Worm (Caenorhabditis elegans): ENCODE measurements around the gene F32D1.11.

F32D1.11 gene

DNA sequence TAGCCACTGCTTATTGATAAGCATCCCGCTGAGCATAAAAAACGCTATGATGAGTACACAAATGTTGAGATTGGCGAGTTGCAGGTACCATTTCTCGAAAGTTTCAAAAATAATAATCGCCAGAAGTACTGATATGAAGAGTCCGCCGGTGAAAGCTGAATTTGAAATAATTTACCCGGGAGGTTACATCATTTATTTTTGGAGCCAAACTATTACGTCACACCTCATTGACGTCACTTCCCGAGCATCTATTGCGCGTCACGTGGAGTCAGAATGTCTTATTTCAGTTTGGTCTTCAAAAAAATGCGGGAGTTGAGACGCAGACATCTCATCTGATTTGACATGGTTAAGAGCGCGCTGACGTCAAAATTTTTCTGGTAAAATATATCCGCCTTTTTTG lies 35.5 kb downstream of the F32D1.11 start:
- TF ChIP-seq mab-5 (tag; optimal IDR thresholded peaks at IDR 0.05) = no peak
- peak; percentile 95 for TF ChIP-seq zip-8 (tag; optimal IDR thresholded peaks at IDR 0.05)

DNA sequence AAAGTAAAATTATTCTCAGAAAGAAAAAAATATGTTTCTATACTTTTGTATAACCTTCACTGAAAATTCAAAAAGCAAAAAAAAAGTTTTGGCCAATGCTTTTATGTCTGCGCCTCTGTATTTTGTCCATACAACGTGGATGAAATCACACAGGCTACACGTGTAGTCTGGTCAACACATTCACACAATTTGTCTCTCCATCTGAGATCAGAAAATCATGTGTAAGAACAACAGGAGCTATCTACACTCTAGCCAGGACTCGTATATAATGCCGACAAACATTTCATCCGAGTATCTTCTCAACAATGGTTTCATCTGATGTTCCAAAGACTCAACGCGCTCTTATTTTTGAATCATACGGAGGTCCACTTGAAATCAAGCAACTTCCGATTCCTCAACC lies 39.5 kb downstream of the F32D1.11 start, which contains the start of gene D2063.1:
Gene D2063.1 (plus strand): TSS at position 281 of the 400 bp plus-strand sequence.
- TF ChIP-seq hlh-1 (tag; optimal IDR thresholded peaks at IDR 0.05) (peak; percentile 61), elt-3 (tag; optimal IDR thresholded peaks at IDR 0.05) (no peak)

DNA sequence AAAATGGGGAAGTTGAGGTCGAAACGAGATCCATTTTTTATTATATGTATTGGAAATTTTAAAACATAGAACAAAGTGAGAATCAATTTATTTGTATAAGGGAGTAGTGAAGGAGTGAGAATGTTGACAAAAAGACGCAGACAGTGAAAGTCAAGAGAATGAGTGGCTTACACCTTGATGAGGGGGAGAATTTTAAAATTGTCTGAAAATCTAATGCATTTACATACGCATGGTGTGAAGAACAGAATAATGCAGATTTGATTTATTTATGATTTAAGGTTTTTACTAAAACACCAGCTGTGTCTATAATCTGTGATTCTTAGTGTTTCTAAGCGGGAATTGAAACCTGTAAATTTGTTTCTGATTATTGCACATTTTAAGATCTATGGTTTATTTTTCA lies 40.9 kb downstream of the F32D1.11 start, which contains the start of gene nhr-125:
Gene nhr-125 (minus strand): TSS at position 101 of the 400 bp plus-strand sequence.
- TF ChIP-seq ceh-43 (GFP tag; optimal IDR thresholded peaks at IDR 0.05) (no peak), M03D4.4 (tag; optimal IDR thresholded peaks at IDR 0.05) (no peak), nhr-12 (tag; optimal IDR thresholded peaks at IDR 0.05) (no peak), lsy-2 (tag; optimal IDR thresholded peaks at IDR 0.05) (no peak), bed-3 (GFP tag; optimal IDR thresholded peaks at IDR 0.05) (no peak), ceh-39 (tag; optimal IDR thresholded peaks at IDR 0.05) (no peak), mab-5 (tag; optimal IDR thresholded peaks at IDR 0.05) (no peak), pha-4 (tag; optimal IDR thresholded peaks at IDR 0.05) (no peak), mls-2 (tag; optimal IDR thresholded peaks at IDR 0.05) (no peak), sptf-1 (tag; optimal IDR thresholded peaks at IDR 0.05) (no peak), ces-1 (GFP tag; optimal IDR thresholded peaks at IDR 0.05) (no peak), ztf-11 (tag; optimal IDR thresholded peaks at IDR 0.05) (no peak), elt-1 (tag; optimal IDR thresholded peaks at IDR 0.05; ENCODE audit: borderline replicate concordance, insufficient read depth) (no peak), lin-32 (GFP tag; optimal IDR thresholded peaks at IDR 0.05) (no peak), ham-2 (GFP tag; optimal IDR thresholded peaks at IDR 0.05) (no peak), cnd-1 (tag; optimal IDR thresholded peaks at IDR 0.05) (no peak), hlh-1 (tag; optimal IDR thresholded peaks at IDR 0.05) (no peak), lin-13 (tag; optimal IDR thresholded peaks at IDR 0.05) (no peak), flh-1 (GFP tag; optimal IDR thresholded peaks at IDR 0.05) (no peak), tbx-8 (GFP tag; optimal IDR thresholded peaks at IDR 0.05) (no peak)

DNA sequence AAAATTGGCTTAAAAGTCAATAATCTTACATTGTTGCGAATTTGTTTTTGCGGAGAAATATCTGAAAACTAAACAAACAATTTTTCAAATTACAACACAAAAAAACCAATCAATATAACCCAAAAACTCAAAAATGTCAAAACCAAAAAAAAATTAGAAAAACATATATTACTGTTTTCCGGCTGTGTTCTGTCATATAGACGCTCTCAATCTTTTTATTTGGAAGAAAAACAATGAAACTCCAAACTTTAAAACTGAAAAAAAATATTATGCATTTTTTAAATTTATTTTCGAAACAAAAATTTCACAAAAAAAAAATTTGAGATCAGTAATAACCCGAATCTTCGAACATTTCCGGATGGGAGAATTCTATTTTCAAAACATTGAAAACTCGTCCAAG lies 43.6 kb downstream of the F32D1.11 start, which contains the start of gene R02D1.2:
Gene R02D1.2 (minus strand): TSS at position 101 of the 400 bp plus-strand sequence.
- TF ChIP-seq ces-1 (GFP tag; optimal IDR thresholded peaks at IDR 0.05) (no peak), ceh-43 (GFP tag; optimal IDR thresholded peaks at IDR 0.05) (no peak), elt-1 (tag; optimal IDR thresholded peaks at IDR 0.05; ENCODE audit: borderline replicate concordance, insufficient read depth) (no peak), drap-1 (GFP tag; optimal IDR thresholded peaks at IDR 0.05) (no peak), bed-3 (GFP tag; optimal IDR thresholded peaks at IDR 0.05) (no peak)

DNA sequence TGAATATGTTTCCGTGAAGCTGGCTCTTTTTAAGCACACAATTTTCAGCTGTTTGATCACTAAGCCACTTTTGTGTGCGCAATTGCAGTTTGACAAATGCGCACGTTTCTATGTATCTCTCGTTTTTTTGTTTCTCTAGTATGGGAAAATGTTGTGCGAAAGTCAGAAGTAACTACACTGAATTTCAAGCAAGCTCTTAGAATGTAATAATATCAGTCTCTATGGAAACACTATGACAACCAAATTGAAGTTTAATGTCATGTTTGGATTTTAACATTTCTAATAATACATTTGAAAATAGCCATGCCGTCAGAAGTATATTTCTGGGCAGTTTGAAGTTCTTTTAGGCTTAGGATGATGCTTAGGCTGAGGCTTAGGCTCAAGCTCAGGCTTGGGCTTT lies 46.5 kb downstream of the F32D1.11 start, which contains the start of gene ZC132.9:
Gene ZC132.9 (minus strand): TSS at position 101 of the 400 bp plus-strand sequence.
- TF ChIP-seq ceh-43 (GFP tag; optimal IDR thresholded peaks at IDR 0.05) (no peak), drap-1 (GFP tag; optimal IDR thresholded peaks at IDR 0.05) (no peak)
